Worm (Caenorhabditis elegans) whole organism, young adult: Measurements from ENCODE around the gene set-22.

Experiments used
- Y95B8A.8 ChIP-seq: fragments of 200-800 bp; sonication (Bioruptor generic); IDR thresholded peaks from 2 replicates; pipeline ENCODE4 v1.3.6; 2022; ENCODE audit warnings: missing genetic modification reagents, missing genetic modification characterization, missing compliant biosample characterization
- aptf-2 ChIP-seq: fragments of 200-800 bp; sonication (Bioruptor generic); conservative IDR thresholded peaks from 2 replicates; pipeline ENCODE4 v1.3.6; 2022; ENCODE audit warnings: missing genetic modification reagents, missing genetic modification characterization, missing compliant biosample characterization
- attf-6 ChIP-seq: fragments of 200-800 bp; sonication (Bioruptor generic); IDR thresholded peaks from 2 replicates; pipeline ENCODE4 v1.3.6; 2022; ENCODE audit warnings: missing genetic modification reagents, missing genetic modification characterization, missing compliant biosample characterization
- ccch-3 ChIP-seq: fragments of 200-800 bp; sonication (Bioruptor generic); optimal IDR thresholded peaks from 2 replicates; lab custom pipeline; 2018; ENCODE audit warnings: mild to moderate bottlenecking, missing genetic modification characterization, missing compliant biosample characterization
- ceh-27 ChIP-seq: fragments of 200-800 bp; sonication (Bioruptor generic); optimal IDR thresholded peaks from 2 replicates; lab custom pipeline; 2018; ENCODE audit warnings: mild to moderate bottlenecking, missing genetic modification characterization, moderate library complexity, missing compliant biosample characterization
- dpff-1 ChIP-seq: sonication (generic microtip); optimal IDR thresholded peaks from 2 replicates; lab custom pipeline; 2017; ENCODE audit warnings: mild to moderate bottlenecking, missing genetic modification characterization, missing compliant biosample characterization
- hlh-12 ChIP-seq: sonication (generic microtip); optimal IDR thresholded peaks from 2 replicates; lab custom pipeline; 2016; ENCODE audit warnings: missing genetic modification characterization, missing compliant biosample characterization
- hlh-26 ChIP-seq: fragments of 200-800 bp; sonication (Bioruptor generic); conservative IDR thresholded peaks from 2 replicates; pipeline ENCODE4 v1.3.6; 2022; ENCODE audit warnings: missing genetic modification reagents, missing genetic modification characterization, missing compliant biosample characterization
- lag-1 ChIP-seq: fragments of 200-800 bp; sonication (Bioruptor generic); IDR thresholded peaks from 2 replicates; pipeline ENCODE4 v1.3.6; 2022; ENCODE audit warnings: missing genetic modification reagents, missing genetic modification characterization, missing compliant biosample characterization
- lin-35 ChIP-seq, 3 experiments: fragments of 150-350 bp in 2 of 3; sonication (generic microtip) in 1 of 3; optimal IDR thresholded peaks; 2 replicates each; lab custom pipeline; 2014 to 2018; ENCODE audit warnings: missing biosample characterization in 3 of 3, missing genetic modification characterization in 3 of 3, missing genetic modification reagents in 3 of 3
- madf-10 ChIP-seq: sonication (generic microtip); optimal IDR thresholded peaks from 2 replicates; lab custom pipeline; 2016; ENCODE audit warnings: mild to moderate bottlenecking, missing genetic modification characterization, missing compliant biosample characterization
- nhr-27 ChIP-seq: fragments of 200-800 bp; sonication (Bioruptor generic); optimal IDR thresholded peaks from 2 replicates; lab custom pipeline; 2018; ENCODE audit warnings: mild to moderate bottlenecking, missing genetic modification characterization, moderate library complexity, missing compliant biosample characterization
- nhr-80 ChIP-seq: sonication (generic microtip); optimal IDR thresholded peaks from 2 replicates; lab custom pipeline; 2016; ENCODE audit warnings: missing genetic modification characterization, missing compliant biosample characterization
- nhr-90 ChIP-seq: sonication (generic microtip); optimal IDR thresholded peaks from 2 replicates; lab custom pipeline; 2016; ENCODE audit warnings: missing genotype, mild to moderate bottlenecking, missing genetic modification characterization, missing compliant biosample characterization
- repo-1 ChIP-seq: sonication (generic microtip); optimal IDR thresholded peaks from 2 replicates; lab custom pipeline; 2017; ENCODE audit warnings: mild to moderate bottlenecking, missing genetic modification characterization, missing compliant biosample characterization
- snpc-1.3 ChIP-seq: sonication (generic microtip); optimal IDR thresholded peaks from 2 replicates; lab custom pipeline; 2017; ENCODE audit warnings: missing genetic modification characterization, mild to moderate bottlenecking, missing compliant biosample characterization, antibody characterized with exemption, moderate library complexity, missing genotype, missing genetic modification reagents; ENCODE audit not compliant: insufficient read depth
- ztf-18 ChIP-seq: sonication (generic microtip); optimal IDR thresholded peaks from 2 replicates; lab custom pipeline; 2016; ENCODE audit warnings: missing genotype, mild to moderate bottlenecking, missing genetic modification characterization, missing compliant biosample characterization

set-22 gene

DNA sequence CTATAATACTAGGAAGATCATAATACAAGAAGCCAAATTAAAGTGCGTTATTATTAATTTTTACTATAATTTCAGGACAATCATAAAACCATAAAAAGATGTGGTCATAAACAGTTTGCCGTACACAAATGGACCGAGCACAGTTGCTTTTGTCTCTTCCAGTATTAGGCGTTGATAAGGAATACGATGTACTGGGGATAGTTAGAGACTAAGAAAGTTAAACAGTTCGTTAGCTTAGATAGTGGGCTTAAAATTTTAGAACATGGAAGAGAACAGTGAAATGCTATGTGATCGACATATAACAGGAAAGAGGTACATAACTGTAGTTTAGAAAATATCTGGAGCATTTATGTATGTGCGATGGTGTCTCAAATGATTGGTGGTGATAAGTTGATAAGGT, 48.7 kb downstream of the set-22 start:
- TF ChIP-seq lag-1 (GFP tag; lab: Robert Waterston, UW) (no peak), nhr-80 (tag; lab: Kevin White, UChicago) (peak; percentile 80)

DNA sequence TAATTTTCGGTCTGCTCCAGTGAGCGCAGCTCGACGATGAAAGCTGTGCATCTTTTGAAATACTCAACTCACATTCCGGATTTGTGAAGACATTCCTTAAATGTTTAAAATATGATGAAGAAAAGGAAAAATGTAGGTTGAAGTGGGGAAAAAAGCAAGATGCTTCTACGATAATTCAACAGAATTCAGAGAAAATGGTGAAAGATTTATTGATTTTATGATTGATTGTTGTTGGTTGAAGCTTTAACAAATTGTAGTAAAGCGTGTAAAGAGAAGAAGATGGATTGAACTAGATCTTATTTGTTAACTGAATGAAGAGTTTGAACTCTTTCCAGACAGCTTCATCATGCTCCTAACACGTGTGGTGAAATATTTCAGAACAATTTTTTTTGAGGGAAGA, 53.3 kb downstream of the set-22 start, which contains the start of gene ncx-5:
Gene ncx-5, minus strand, starts transcription at position 101 of the 400 bp plus-strand sequence.
- no peak for TF ChIP-seq ccch-3
- TF ChIP-seq nhr-27 (tag; lab: Kevin White, UChicago), result no peak
- no peak for TF ChIP-seq nhr-90 (tag; lab: Kevin White, UChicago)
- TF ChIP-seq hlh-26 (GFP tag; lab: Robert Waterston, UW), result no peak
- TF ChIP-seq aptf-2 (GFP tag; lab: Robert Waterston, UW), result no peak
- TF ChIP-seq repo-1 (tag; lab: Kevin White, UChicago), result no peak
- no peak for TF ChIP-seq ztf-18 (tag; lab: Kevin White, UChicago)
- no peak for TF ChIP-seq madf-10 (tag; lab: Kevin White, UChicago)
- no peak for TF ChIP-seq Y95B8A.8 (GFP tag; lab: Robert Waterston, UW)
- no peak for TF ChIP-seq attf-6 (GFP tag; lab: Robert Waterston, UW)
- TF ChIP-seq ceh-27 (GFP tag; lab: Kevin White, UChicago), result no peak
- TF ChIP-seq lin-35 (GFP tag; optimal IDR thresholded peaks at IDR 0.05; lab: Kevin White, UChicago), result no peak
- no peak for TF ChIP-seq snpc-1.3
- no peak for TF ChIP-seq hlh-12 (tag; lab: Kevin White, UChicago)
- no peak for TF ChIP-seq dpff-1 (tag; lab: Kevin White, UChicago)
